Worm (Caenorhabditis elegans) whole organism, L4/young adult: ENCODE data around the gene Y69A2AR.22.

Source experiments
- W03F9.2 ChIP-seq: fragments of 150-350 bp; optimal IDR thresholded peaks from 2 replicates; lab custom pipeline; 2014; ENCODE audit warnings: missing biosample characterization, missing genetic modification characterization
- dao-5 ChIP-seq: sonication (generic microtip); optimal IDR thresholded peaks from 2 replicates; lab custom pipeline; 2016; ENCODE audit warnings: missing genotype, missing genetic modification characterization, moderate library complexity, missing compliant biosample characterization
- him-1 ChIP-seq: sonication (generic microtip); optimal IDR thresholded peaks from 2 replicates; lab custom pipeline; 2016; ENCODE audit warnings: missing genotype, missing genetic modification reagents, missing genetic modification characterization, missing compliant biosample characterization

The Y69A2AR.22 gene

DNA sequence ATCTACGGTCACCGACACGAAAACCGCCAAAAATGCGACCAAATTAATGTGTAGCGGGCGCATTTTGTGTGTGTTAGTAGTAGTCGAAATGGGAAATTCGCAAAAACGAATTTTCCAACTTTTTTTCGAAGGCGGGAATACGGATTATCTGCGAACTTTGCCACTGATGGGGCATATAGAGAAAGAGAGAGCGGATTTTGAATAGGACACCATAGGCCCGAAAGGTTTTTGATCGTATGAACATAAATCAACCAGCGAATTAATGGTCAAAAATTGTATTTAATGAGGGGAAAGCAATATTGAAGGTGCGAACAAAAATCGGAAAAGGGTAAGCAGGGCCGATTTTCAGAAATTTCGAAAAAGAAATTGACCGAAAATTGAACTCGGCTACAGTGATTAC, at the start of gene Y69A2AR.22:
TSS of gene Y69A2AR.22 (minus strand) at position 101 of the 400 bp plus-strand sequence.
- no peak for TF ChIP-seq W03F9.2 (tag; lab: Kevin White, UChicago)
- no peak for TF ChIP-seq him-1 (tag; lab: Kevin White, UChicago)
- TF ChIP-seq dao-5 (tag; lab: Kevin White, UChicago) = no peak

DNA sequence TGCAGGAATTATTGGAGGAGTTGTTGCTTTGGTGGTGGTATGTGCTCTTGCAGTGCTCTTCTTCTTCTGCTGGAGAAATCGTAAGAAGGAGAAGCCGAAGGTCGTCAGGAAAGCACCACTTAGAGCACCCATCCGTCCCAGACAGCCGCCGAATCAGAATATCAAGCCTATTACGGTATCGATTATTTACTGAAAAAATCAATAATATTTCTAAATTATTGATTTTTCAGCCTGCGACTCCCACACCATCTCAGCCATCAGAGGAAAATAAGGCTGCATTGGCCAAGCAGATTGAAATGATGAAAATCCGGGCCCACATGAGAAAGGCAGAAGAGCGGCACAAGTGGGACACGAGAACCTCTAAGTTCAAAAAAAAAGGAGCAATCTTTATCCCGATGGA, 48.5 kb upstream of the Y69A2AR.22 start:
- no peak for TF ChIP-seq dao-5 (tag; lab: Kevin White, UChicago)

DNA sequence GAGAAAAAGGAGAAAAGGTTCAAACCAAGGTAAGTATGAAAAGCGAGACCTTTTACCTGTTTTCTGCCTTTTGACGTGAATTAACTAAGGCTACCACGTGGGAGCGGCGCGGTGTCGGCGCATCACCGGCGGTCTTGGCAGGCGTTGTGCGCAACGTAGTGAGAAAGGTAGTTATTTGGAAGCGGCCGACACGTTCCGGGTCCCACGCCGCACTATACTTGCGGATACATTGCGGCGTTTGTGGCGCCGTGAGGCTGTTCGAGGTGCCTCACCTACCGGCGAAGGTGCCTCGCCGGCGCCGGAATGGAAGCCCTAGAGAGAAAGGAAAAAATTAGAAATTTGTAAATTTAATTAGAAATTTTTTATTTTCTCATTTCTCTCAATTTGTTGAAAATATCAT, 45.1 kb upstream of the Y69A2AR.22 start:
- TF ChIP-seq W03F9.2 (tag; lab: Kevin White, UChicago) (no peak), him-1 (tag; lab: Kevin White, UChicago) (no peak)

DNA sequence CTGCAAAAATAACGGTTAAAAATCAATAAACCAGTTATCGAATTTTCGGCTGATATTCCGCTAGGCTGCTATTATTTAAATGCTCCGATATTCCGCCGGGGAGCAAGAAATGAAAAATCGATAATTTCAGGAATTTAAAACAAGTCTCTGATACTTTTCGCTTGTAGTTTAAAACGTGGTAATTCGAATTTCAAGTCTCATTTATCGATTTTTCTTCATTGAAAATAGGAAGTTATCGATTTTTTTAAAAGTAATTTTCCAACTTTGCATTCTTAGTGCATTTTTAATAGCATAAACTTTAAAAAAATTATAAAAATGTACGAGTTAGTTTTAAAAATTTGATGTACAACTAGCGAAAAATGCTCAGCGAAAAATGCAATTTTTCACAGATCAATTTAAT, 44.6 kb upstream of the Y69A2AR.22 start:
- TF ChIP-seq W03F9.2 (tag; lab: Kevin White, UChicago) = no peak
- no peak for TF ChIP-seq him-1 (tag; lab: Kevin White, UChicago)
- no peak for TF ChIP-seq dao-5 (tag; lab: Kevin White, UChicago)

DNA sequence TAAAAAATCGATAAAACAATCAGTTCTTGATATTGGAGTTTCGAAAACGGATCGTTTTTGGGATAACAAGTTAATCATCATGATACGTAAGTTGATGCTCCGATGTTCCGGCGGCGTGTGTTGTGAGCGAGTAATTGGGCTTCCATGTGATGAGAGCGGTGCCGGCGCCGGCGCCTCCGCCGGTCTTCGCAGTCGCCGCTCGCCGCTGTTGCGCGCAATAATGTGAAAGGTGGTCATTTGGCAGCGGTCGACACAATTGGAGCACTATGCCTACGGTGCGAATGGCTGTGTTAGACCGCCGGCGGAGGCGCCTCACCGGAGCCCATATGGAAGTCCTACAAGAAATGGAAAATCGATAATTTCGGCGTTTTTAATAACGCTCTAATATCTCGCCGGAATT, 44.1 kb upstream of the Y69A2AR.22 start:
- TF ChIP-seq him-1 (tag; lab: Kevin White, UChicago) (no peak), W03F9.2 (tag; lab: Kevin White, UChicago) (no peak), dao-5 (tag; lab: Kevin White, UChicago) (no peak)

DNA sequence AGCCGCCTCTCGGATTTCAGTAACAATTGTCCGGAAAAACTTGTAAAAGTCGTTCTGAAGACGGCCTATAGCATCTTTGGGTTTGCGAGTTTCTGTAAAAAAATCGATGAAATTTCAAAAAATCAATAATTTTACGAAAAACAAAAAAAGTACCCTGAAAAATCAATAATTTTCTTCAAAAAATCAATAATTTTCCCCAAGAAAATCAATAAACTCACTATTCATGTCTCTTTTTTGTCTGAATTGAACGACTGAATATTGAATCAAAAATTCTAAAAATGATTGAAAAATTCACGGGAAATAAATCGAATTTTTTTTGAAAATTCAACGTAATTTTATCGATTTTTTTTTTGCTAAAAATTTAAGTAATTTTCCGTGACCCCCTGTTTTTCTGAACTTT, 43.7 kb upstream of the Y69A2AR.22 start, which contains the start of gene Y69A2AR.23:
TSS of gene Y69A2AR.23 (minus strand) at position 267 of the 400 bp plus-strand sequence.
- TF ChIP-seq dao-5 (tag; lab: Kevin White, UChicago) (no peak), W03F9.2 (tag; lab: Kevin White, UChicago) (no peak)

DNA sequence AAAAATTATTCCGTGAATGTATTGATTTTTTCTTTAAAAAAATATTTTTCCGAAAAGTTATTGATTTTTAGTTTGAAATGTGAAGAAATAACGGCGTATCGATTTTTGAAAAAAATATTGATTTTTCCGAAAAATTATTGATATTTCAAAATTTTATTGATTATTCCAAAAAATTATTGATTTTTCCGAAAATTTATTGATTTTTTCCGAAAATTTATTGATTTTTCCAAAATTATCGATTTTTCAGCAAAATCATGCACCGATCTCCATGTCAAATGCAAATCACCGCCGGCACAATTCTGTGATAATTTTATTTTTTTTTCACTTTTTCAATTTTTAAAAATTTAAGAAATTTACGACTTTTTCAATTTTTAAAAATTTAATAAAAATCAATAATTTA, 41.8 kb upstream of the Y69A2AR.22 start:
- TF ChIP-seq W03F9.2 (tag; lab: Kevin White, UChicago) (no peak), dao-5 (tag; lab: Kevin White, UChicago) (no peak), him-1 (tag; lab: Kevin White, UChicago) (no peak)

DNA sequence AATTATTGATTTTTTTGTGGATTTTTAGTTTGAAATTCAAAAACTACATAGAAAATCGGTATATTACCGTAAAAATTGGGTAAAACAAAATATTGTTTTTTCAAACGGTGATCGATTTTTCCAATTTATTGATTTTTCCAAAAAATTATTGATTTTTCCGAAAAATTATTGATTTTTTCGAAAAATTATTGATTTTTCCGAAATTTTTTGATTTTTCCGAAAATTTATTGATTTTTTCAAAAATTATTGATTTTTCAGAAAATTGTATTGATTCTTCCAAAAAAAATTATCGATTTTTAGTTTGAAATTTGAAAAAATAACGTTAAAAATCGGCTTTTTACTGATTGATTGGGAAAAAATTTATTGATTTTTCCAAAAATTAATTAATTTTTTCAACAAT, 41.0 kb upstream of the Y69A2AR.22 start:
- TF ChIP-seq W03F9.2 (tag; lab: Kevin White, UChicago) = no peak
- no peak for TF ChIP-seq him-1 (tag; lab: Kevin White, UChicago)
- TF ChIP-seq dao-5 (tag; lab: Kevin White, UChicago) = no peak

DNA sequence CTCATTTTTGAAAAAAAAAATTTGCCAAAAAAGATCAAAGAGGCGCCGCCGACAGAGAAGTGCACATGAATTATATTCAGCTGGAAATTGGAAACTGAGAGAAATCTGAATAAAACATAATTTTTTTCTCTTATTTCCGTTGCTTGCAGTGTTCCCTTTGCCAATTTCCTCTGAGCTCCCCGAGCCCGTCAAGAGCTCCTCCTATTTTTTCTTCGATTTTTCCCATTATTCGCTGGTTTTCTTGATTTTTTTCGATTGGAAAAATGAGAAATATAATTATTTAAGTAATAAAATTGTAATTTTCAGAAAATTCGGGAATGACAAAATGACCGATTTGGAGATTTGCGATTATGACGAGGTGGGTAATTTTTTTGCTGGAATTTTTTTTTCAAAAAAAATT, 34.3 kb upstream of the Y69A2AR.22 start, which contains the start of gene sprr-3:
TSS of gene sprr-3 (plus strand) at position 301 of the 400 bp plus-strand sequence.
- TF ChIP-seq W03F9.2 (tag; lab: Kevin White, UChicago) (no peak), him-1 (tag; lab: Kevin White, UChicago) (no peak), dao-5 (tag; lab: Kevin White, UChicago) (no peak)

DNA sequence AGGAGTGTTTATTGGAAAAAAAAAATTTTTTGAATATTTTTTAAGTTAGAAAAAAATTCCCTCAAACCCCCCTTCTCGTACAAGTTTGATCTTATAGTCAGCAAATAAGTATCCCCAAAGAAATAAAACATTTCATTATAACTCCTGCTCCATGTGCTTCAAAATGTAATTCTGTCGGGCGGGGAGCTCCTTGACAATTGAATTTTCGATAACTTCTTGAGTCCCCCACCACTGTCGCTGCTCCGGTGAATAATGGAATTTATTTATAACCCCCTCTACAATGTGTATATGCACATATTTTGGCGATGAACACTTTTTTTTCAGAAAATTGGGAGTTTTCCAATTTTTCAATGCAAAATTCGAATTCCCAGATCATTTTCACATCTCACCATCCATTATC, 30.0 kb upstream of the Y69A2AR.22 start:
- TF ChIP-seq W03F9.2 (tag; lab: Kevin White, UChicago) (no peak), dao-5 (tag; lab: Kevin White, UChicago) (no peak), him-1 (tag; lab: Kevin White, UChicago) (no peak)

DNA sequence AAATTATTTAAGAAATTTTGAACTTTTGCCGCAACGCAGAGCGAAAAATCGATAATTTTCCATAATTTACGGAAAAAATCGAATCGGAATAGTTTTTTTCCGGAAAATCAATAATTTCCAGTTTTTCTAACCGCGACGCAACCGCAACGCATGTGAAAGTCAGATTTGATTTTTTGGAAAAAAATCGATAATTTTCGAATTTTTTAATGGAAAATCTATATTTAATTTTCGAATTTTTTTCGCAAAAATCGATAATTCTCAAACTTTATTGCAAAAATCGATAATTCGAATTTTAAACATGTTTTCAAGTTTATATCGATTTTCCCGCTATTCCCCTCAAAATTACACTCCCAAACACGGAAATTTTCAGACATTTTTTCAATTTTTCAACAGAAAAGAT, 22.6 kb upstream of the Y69A2AR.22 start:
- no peak for TF ChIP-seq him-1 (tag; lab: Kevin White, UChicago)
- TF ChIP-seq dao-5 (tag; lab: Kevin White, UChicago) = no peak
- no peak for TF ChIP-seq W03F9.2 (tag; lab: Kevin White, UChicago)

DNA sequence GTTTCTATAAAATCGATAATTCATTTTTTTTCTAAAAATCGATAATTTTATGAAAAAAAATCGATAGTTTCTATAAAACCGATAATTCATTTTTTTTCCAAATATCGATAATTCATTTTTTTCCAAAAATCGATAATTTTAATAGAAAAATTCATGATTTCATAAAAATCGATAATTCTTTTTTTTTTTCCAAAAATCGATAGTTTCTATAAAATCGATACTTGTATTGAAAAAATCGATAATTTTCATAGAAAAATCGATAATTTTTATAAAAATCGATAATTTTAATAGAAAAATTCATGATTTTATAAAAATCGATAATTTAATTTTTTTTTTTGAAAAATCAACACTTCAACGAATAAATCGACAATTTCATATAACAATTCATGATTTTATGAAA, 21.6 kb upstream of the Y69A2AR.22 start:
- TF ChIP-seq him-1 (tag; lab: Kevin White, UChicago) (no peak), W03F9.2 (tag; lab: Kevin White, UChicago) (no peak), dao-5 (tag; lab: Kevin White, UChicago) (no peak)

DNA sequence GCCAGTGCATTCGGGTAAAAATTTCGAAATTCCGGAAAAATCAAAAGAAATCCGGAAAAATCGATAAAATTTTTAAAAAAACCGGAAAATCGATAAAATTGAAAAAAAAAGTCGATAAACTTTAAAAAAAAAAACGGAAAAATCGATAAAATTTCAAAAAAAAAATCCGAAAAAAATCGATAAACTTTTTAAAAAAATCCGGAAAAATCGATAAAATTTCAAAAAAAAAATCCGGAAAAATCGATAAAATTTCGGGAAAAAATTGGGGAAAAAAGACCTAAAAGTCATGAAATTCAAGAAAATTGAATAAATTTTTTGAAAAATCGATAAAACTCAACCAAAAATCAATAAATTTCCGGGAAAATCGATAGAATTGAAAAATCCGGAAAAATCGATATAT, 19.1 kb upstream of the Y69A2AR.22 start:
- TF ChIP-seq W03F9.2 (tag; lab: Kevin White, UChicago) (no peak), him-1 (tag; lab: Kevin White, UChicago) (no peak), dao-5 (tag; lab: Kevin White, UChicago) (no peak)

DNA sequence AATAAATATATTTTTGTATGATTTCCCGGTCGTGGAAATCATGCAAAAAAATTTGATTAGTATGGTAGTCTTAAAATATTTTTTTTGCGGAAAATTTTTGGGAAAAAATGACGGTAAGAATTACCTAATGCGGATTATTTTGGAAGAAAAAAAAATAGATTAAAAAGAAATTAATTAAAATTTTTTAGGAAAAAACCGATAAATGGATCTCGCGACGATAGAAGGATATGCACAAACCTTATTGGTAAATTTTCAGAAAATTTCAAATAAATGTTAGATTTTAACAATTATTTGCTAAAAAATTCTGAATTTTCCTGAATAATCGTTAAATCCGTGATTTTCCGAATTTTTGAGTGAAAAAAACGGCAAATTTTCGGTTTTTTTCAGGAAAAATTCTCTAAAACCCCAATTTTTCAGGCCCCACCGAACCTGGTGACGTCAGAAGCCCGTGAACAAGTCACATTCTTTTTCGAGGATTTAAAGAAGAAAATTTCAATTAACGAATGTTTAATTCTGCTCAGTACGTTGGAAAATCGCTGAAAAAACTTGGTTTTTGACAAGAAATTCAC, 10.0 kb downstream of the Y69A2AR.22 start, which contains the start of gene Y69A2AR.16:
TSS of gene Y69A2AR.16 (plus strand) at position 189 of the 569 bp plus-strand sequence.
- TF ChIP-seq him-1 (tag; lab: Kevin White, UChicago) (no peak), dao-5 (tag; lab: Kevin White, UChicago) (no peak), W03F9.2 (tag; lab: Kevin White, UChicago) (no peak)
